Fruit fly (Drosophila melanogaster) Kc167 (cell line): Measurements from ENCODE around the gene CG15741.

Experiments used
- h ChIP-seq: fragments of >200 bp; optimal IDR thresholded peaks from 3 replicates; lab custom pipeline; 2018; ENCODE audit warnings: missing external identifiers
- psq ChIP-seq: fragments of >200 bp; optimal IDR thresholded peaks from 2 replicates; lab custom pipeline; 2017; ENCODE audit warnings: missing external identifiers

- TF ChIP-seq psq (lab: Kevin White, UChicago): no peak
- no peak for TF ChIP-seq h (lab: Kevin White, UChicago)
These were observed 25.0 kb downstream of the CG15741 start for dm6 chrX:11812828-11813227.
